Worm (Caenorhabditis elegans) whole organism, L1 larva: ENCODE data around the gene asm-1.
A peak's percentile ranks its signal among the peaks of the same experiment; 100 is the strongest.

Source experiments
- C34B4.2 ChIP-seq: sonication (generic microtip); optimal IDR thresholded peaks from 2 replicates; lab custom pipeline; 2017; ENCODE audit warnings: mild to moderate bottlenecking, missing genetic modification characterization, missing compliant biosample characterization
- aha-1 ChIP-seq: fragments of 150-350 bp; optimal IDR thresholded peaks from 2 replicates; lab custom pipeline; 2014; ENCODE audit warnings: missing biosample characterization, missing genetic modification characterization
- alr-1 ChIP-seq: fragments of 200-800 bp; sonication (Bioruptor generic); optimal IDR thresholded peaks from 2 replicates; lab custom pipeline; 2018; ENCODE audit warnings: borderline replicate concordance, mild to moderate bottlenecking, missing genetic modification characterization, missing compliant biosample characterization
- aly-2 ChIP-seq: fragments of 150-350 bp; optimal IDR thresholded peaks from 2 replicates; lab custom pipeline; 2014; ENCODE audit warnings: missing biosample characterization, missing genetic modification characterization
- blmp-1 ChIP-seq: fragments of 150-350 bp; optimal IDR thresholded peaks from 2 replicates; lab custom pipeline; 2014; ENCODE audit warnings: missing biosample characterization, missing genetic modification characterization
- ceh-63 ChIP-seq: fragments of 200-800 bp; sonication (Bioruptor generic); optimal IDR thresholded peaks from 2 replicates; lab custom pipeline; 2018; ENCODE audit warnings: mild to moderate bottlenecking, missing genetic modification characterization, missing compliant biosample characterization
- ceh-90 ChIP-seq: sonication (generic microtip); optimal IDR thresholded peaks from 2 replicates; lab custom pipeline; 2016; ENCODE audit warnings: missing genetic modification characterization, missing compliant biosample characterization
- ces-1 ChIP-seq: fragments of 150-350 bp; optimal IDR thresholded peaks from 2 replicates; lab custom pipeline; 2014; ENCODE audit warnings: missing biosample characterization, missing genetic modification reagents, missing genetic modification characterization
- dpl-1 ChIP-seq, 3 experiments: fragments of 150-350 bp in 2 of 3; sonication (generic microtip) in 1 of 3; optimal IDR thresholded peaks; 2 replicates each; lab custom pipeline; 2014 to 2017; ENCODE audit warnings: missing biosample characterization in 3 of 3, missing genetic modification characterization in 3 of 3, missing genetic modification reagents in 3 of 3
- dsc-1 ChIP-seq: sonication (generic microtip); optimal IDR thresholded peaks from 2 replicates; lab custom pipeline; 2016; ENCODE audit warnings: mild to moderate bottlenecking, missing genetic modification characterization, missing compliant biosample characterization
- efl-1 ChIP-seq, 4 experiments: fragments of 150-350 bp; optimal IDR thresholded peaks in 3 of 4; peaks in 1 of 4; 1 replicate in 1 of 4; 2 replicates in 3 of 4; lab custom pipeline; 2014; ENCODE audit warnings: missing biosample characterization in 2 of 4, missing genetic modification characterization in 2 of 4, missing genetic modification reagents in 2 of 4
- elt-2 ChIP-seq: sonication (generic microtip); optimal IDR thresholded peaks from 2 replicates; lab custom pipeline; 2016; ENCODE audit warnings: missing genetic modification characterization, mild to moderate bottlenecking, inconsistent platforms, missing compliant biosample characterization, missing genetic modification reagents
- elt-3 ChIP-seq, 6 experiments: fragments of 150-350 bp in 1 of 6; sonication (generic microtip); optimal IDR thresholded peaks; 2 replicates each; lab custom pipeline; 2017 to 2018; ENCODE audit warnings: missing biosample characterization in 6 of 6, missing genetic modification characterization in 6 of 6, inconsistent platforms in 1 of 6
- ets-5 ChIP-seq: fragments of 200-800 bp; sonication (Bioruptor generic); IDR thresholded peaks from 2 replicates; pipeline ENCODE4 v1.3.6; 2022; ENCODE audit warnings: missing genetic modification characterization, missing compliant biosample characterization
- fkh-8 ChIP-seq: sonication (generic microtip); optimal IDR thresholded peaks from 2 replicates; lab custom pipeline; 2016; ENCODE audit warnings: mild to moderate bottlenecking, missing genetic modification characterization, missing compliant biosample characterization
- fos-1 ChIP-seq: fragments of 150-350 bp; optimal IDR thresholded peaks from 2 replicates; lab custom pipeline; 2014; ENCODE audit warnings: missing biosample characterization, missing genetic modification characterization
- grh-1 ChIP-seq: fragments of 200-800 bp; sonication (Bioruptor generic); IDR thresholded peaks from 2 replicates; pipeline ENCODE4 v1.3.6; 2022; ENCODE audit warnings: missing genetic modification reagents, missing genetic modification characterization, missing compliant biosample characterization
- hlh-17 ChIP-seq: fragments of 200-800 bp; sonication (Bioruptor generic); optimal IDR thresholded peaks from 2 replicates; lab custom pipeline; 2018; ENCODE audit warnings: missing genetic modification characterization, mild to moderate bottlenecking, missing compliant biosample characterization, moderate library complexity, borderline replicate concordance
- hlh-4 ChIP-seq: sonication (generic microtip); optimal IDR thresholded peaks from 2 replicates; lab custom pipeline; 2016; ENCODE audit warnings: mild to moderate bottlenecking, missing genetic modification characterization, missing compliant biosample characterization
- irx-1 ChIP-seq: sonication (generic microtip); optimal IDR thresholded peaks from 2 replicates; lab custom pipeline; 2016; ENCODE audit warnings: missing genetic modification characterization, missing compliant biosample characterization
- lin-13 ChIP-seq: fragments of 150-350 bp; optimal IDR thresholded peaks from 2 replicates; lab custom pipeline; 2014; ENCODE audit warnings: missing biosample characterization, missing genetic modification reagents, missing genetic modification characterization
- lin-14 ChIP-seq: fragments of 200-800 bp; sonication (Bioruptor generic); optimal IDR thresholded peaks from 2 replicates; lab custom pipeline; 2018; ENCODE audit warnings: mild to moderate bottlenecking, missing genetic modification characterization, moderate library complexity, missing compliant biosample characterization
- lin-35 ChIP-seq, 2 experiments: fragments of 150-350 bp; optimal IDR thresholded peaks; 2 replicates each; lab custom pipeline; 2014; ENCODE audit warnings: missing biosample characterization in 2 of 2, missing genetic modification characterization in 2 of 2, missing genetic modification reagents in 2 of 2
- lir-3 ChIP-seq: sonication (generic microtip); optimal IDR thresholded peaks from 2 replicates; lab custom pipeline; 2016; ENCODE audit warnings: mild to moderate bottlenecking, missing genetic modification characterization, moderate library complexity, missing compliant biosample characterization; ENCODE audit not compliant: poor library complexity
- lsy-2 ChIP-seq, 2 experiments: fragments of 150-350 bp; optimal IDR thresholded peaks; 2 replicates each; lab custom pipeline; 2014; ENCODE audit warnings: missing biosample characterization in 2 of 2, missing genetic modification characterization in 2 of 2
- mdl-1 ChIP-seq, 2 experiments: fragments of 150-350 bp; optimal IDR thresholded peaks; 2 replicates each; lab custom pipeline; 2014 to 2017; ENCODE audit warnings: missing biosample characterization in 2 of 2, missing genetic modification characterization in 2 of 2, inconsistent platforms in 1 of 2
- mep-1 ChIP-seq: fragments of 150-350 bp; optimal IDR thresholded peaks from 2 replicates; lab custom pipeline; 2014; ENCODE audit warnings: missing biosample characterization, missing genetic modification characterization
- nhr-11 ChIP-seq: fragments of 150-350 bp; optimal IDR thresholded peaks from 2 replicates; lab custom pipeline; 2014; ENCODE audit warnings: missing biosample characterization, missing genetic modification characterization
- nhr-12 ChIP-seq: sonication (generic microtip); optimal IDR thresholded peaks from 2 replicates; lab custom pipeline; 2017; ENCODE audit warnings: missing biosample characterization, missing genetic modification characterization
- nhr-237 ChIP-seq: fragments of 150-350 bp; optimal IDR thresholded peaks from 2 replicates; lab custom pipeline; 2014; ENCODE audit warnings: missing biosample characterization, missing genetic modification characterization
- nhr-47 ChIP-seq: sonication (generic microtip); optimal IDR thresholded peaks from 2 replicates; lab custom pipeline; 2016; ENCODE audit warnings: mild to moderate bottlenecking, missing genetic modification characterization, moderate library complexity, missing compliant biosample characterization
- nhr-71 ChIP-seq: sonication (generic microtip); optimal IDR thresholded peaks from 2 replicates; lab custom pipeline; 2016; ENCODE audit warnings: mild to moderate bottlenecking, missing genetic modification characterization, moderate library complexity, missing compliant biosample characterization
- nhr-84 ChIP-seq: sonication (generic microtip); optimal IDR thresholded peaks from 2 replicates; lab custom pipeline; 2017; ENCODE audit warnings: missing biosample characterization, missing genetic modification characterization
- nhr-85 ChIP-seq: sonication (generic microtip); peaks from one replicate; lab custom pipeline; 2016; ENCODE audit warnings: missing genetic modification characterization, inconsistent platforms, missing compliant biosample characterization
- pag-3 ChIP-seq: sonication (generic microtip); optimal IDR thresholded peaks from 2 replicates; lab custom pipeline; 2017; ENCODE audit warnings: missing genetic modification characterization, mild to moderate bottlenecking, missing compliant biosample characterization, antibody characterized with exemption, borderline replicate concordance; ENCODE audit not compliant: insufficient read depth
- pqm-1 ChIP-seq: sonication (generic microtip); optimal IDR thresholded peaks from 3 replicates; lab custom pipeline; 2017; ENCODE audit warnings: missing biosample characterization, missing genetic modification characterization
- rnt-1 ChIP-seq: sonication (generic microtip); optimal IDR thresholded peaks from 2 replicates; lab custom pipeline; 2016; ENCODE audit warnings: mild to moderate bottlenecking, missing genetic modification characterization, moderate library complexity, missing compliant biosample characterization
- skn-1 ChIP-seq: fragments of 150-350 bp; optimal IDR thresholded peaks from 2 replicates; lab custom pipeline; 2014; ENCODE audit warnings: missing biosample characterization, missing genetic modification characterization
- snpc-4 ChIP-seq: fragments of 150-350 bp; optimal IDR thresholded peaks from 2 replicates; lab custom pipeline; 2014; ENCODE audit warnings: missing biosample characterization, missing genetic modification characterization
- snu-23 ChIP-seq: sonication (generic microtip); optimal IDR thresholded peaks from 2 replicates; lab custom pipeline; 2016; ENCODE audit warnings: missing genetic modification characterization, missing compliant biosample characterization
- sptf-1 ChIP-seq: fragments of 150-350 bp; optimal IDR thresholded peaks from 2 replicates; lab custom pipeline; 2014; ENCODE audit warnings: missing biosample characterization, missing genetic modification characterization
- tbx-2 ChIP-seq: sonication (generic microtip); optimal IDR thresholded peaks from 2 replicates; lab custom pipeline; 2016; ENCODE audit warnings: missing genetic modification characterization, missing compliant biosample characterization
- unc-30 ChIP-seq: sonication (generic microtip); optimal IDR thresholded peaks from 2 replicates; lab custom pipeline; 2017; ENCODE audit warnings: missing biosample characterization, missing genetic modification characterization
- unc-86 ChIP-seq: sonication (generic microtip); optimal IDR thresholded peaks from 2 replicates; lab custom pipeline; 2016; ENCODE audit warnings: missing genetic modification characterization, missing compliant biosample characterization
- unc-98 ChIP-seq: fragments of 200-800 bp; sonication (Bioruptor generic); IDR thresholded peaks from 2 replicates; pipeline ENCODE4 v1.3.6; 2022; ENCODE audit warnings: missing genetic modification characterization, missing compliant biosample characterization
- vab-15 ChIP-seq: sonication (generic microtip); optimal IDR thresholded peaks from 2 replicates; lab custom pipeline; 2017; ENCODE audit warnings: missing genotype, mild to moderate bottlenecking, missing genetic modification characterization, missing compliant biosample characterization
- xbp-1 ChIP-seq: sonication (generic microtip); optimal IDR thresholded peaks from 2 replicates; lab custom pipeline; 2016; ENCODE audit warnings: missing genetic modification characterization, missing compliant biosample characterization
- ztf-11 ChIP-seq, 2 experiments: sonication (generic microtip); optimal IDR thresholded peaks; 2 replicates each; lab custom pipeline; 2016 to 2017; ENCODE audit warnings: missing genetic modification characterization in 2 of 2, missing biosample characterization in 1 of 2, missing compliant biosample characterization in 1 of 2
- ztf-4 ChIP-seq: fragments of 150-350 bp; optimal IDR thresholded peaks from 2 replicates; lab custom pipeline; 2014; ENCODE audit warnings: missing biosample characterization, missing genetic modification characterization

asm-1 gene

DNA sequence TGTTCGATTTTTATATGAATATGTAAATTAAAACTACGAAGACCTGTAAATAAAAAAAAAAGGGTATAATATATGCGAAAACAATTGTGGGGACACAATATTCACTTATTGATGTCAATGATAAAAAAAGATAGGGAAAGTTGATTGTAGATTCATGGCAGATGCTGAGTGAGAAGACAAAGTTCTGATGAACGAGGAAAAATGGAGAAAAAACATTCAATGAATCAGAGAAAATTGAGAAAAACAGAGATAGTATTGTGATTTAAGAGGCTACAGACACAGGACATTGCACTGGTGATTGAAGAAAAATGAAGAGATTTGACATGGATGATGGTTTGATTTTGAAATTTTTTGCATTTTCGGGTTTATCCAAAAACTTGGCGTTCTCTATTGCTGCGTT, 1.2 kb upstream of the asm-1 start:
- TF ChIP-seq nhr-12 (no peak), pag-3 (peak; percentile 67), lsy-2 (tag; optimal IDR thresholded peaks at IDR 0.05; lab: Kevin White, UChicago) (peak; percentile 4 to 28), dpl-1 (GFP tag; optimal IDR thresholded peaks at IDR 0.05; lab: Kevin White, UChicago) (peak in 2 of 3 experiments; percentile 5 to 21), aha-1 (no peak), lin-14 (GFP tag; lab: Kevin White, UChicago) (peak; percentile 35), elt-3 (tag; optimal IDR thresholded peaks at IDR 0.05; lab: Kevin White, UChicago) (peak in 2 of 6 experiments; percentile 3 to 49), nhr-85 (tag; lab: Kevin White, UChicago) (peak; percentile 37), efl-1 (optimal IDR thresholded peaks at IDR 0.05; lab: Kevin White, UChicago) (no peak), efl-1 (GFP tag; optimal IDR thresholded peaks at IDR 0.05 in 1 of 2; lab: Kevin White, UChicago) (peak; percentile 13 to 84), rnt-1 (tag; lab: Kevin White, UChicago) (peak; percentile 7), nhr-71 (tag; lab: Kevin White, UChicago) (peak; percentile 2), blmp-1 (peak; percentile 83), dsc-1 (tag; lab: Kevin White, UChicago) (no peak), snu-23 (GFP tag; lab: Kevin White, UChicago) (peak; percentile 22), lir-3 (peak; percentile 11), ces-1 (GFP tag; lab: Kevin White, UChicago) (no peak)

DNA sequence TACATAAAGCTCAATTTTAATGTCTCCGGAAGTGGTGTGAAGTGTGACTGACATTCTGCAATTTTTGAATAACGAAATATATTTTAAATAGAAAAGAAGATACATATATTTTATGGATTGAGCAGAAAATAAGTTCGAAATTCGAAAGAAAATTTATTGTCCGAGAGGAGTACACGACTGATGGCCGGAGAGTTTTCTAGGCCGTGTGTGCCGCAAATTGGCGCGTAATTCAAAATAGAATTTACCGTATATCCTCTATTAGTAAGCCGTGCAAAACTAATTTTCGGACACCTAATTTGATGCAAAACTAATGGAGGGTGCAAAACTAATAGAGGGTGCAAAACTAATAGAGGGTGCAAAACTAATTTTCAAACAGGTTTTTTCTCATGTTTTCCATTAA, 3.4 kb downstream of the asm-1 start, which contains the start of gene cyn-10:
Gene cyn-10, minus strand, starts transcription at position 57 of the 400 bp plus-strand sequence.
- TF ChIP-seq ceh-90 (peak; percentile 99), nhr-84 (tag; lab: Kevin White, UChicago) (no peak), C34B4.2 (tag; lab: Kevin White, UChicago) (peak; percentile 13), hlh-4 (tag; lab: Kevin White, UChicago) (peak; percentile 91), lin-14 (GFP tag; lab: Kevin White, UChicago) (peak; percentile 81), mdl-1 (tag; optimal IDR thresholded peaks at IDR 0.05; lab: Kevin White, UChicago) (peak in 1 of 2 experiments; percentile 29), alr-1 (tag; lab: Kevin White, UChicago) (no peak), skn-1 (peak; percentile 58), grh-1 (GFP tag; lab: Robert Waterston, UW) (peak; percentile 84), mep-1 (peak; percentile 66), nhr-237 (no peak), fos-1 (tag; lab: Kevin White, UChicago) (no peak), ceh-63 (peak; percentile 79), nhr-47 (tag; lab: Kevin White, UChicago) (peak; percentile 96), unc-30 (tag; lab: Kevin White, UChicago) (no peak), vab-15 (tag; lab: Kevin White, UChicago) (peak; percentile 72), fkh-8 (tag; lab: Kevin White, UChicago) (peak; percentile 77), unc-98 (peak; percentile 97), ztf-11 (tag; optimal IDR thresholded peaks at IDR 0.05; lab: Kevin White, UChicago) (peak in 1 of 2 experiments; percentile 99), xbp-1 (peak; percentile 92), lin-13 (GFP tag; lab: Kevin White, UChicago) (peak; percentile 31), snpc-4 (tag; lab: Kevin White, UChicago) (peak; percentile 44), unc-86 (tag; lab: Kevin White, UChicago) (peak; percentile 84), lin-35 (GFP tag; optimal IDR thresholded peaks at IDR 0.05; lab: Kevin White, UChicago) (peak; percentile 96 to 97), rnt-1 (tag; lab: Kevin White, UChicago) (peak; percentile 99), pag-3 (no peak), irx-1 (tag; lab: Kevin White, UChicago) (peak; percentile 98), ets-5 (no peak), pqm-1 (tag; lab: Kevin White, UChicago) (no peak), tbx-2 (tag; lab: Kevin White, UChicago) (peak; percentile 94), aly-2 (tag; lab: Kevin White, UChicago) (no peak), nhr-11 (tag; lab: Kevin White, UChicago) (peak; percentile 13), lir-3 (peak; percentile 97), ztf-4 (tag; lab: Kevin White, UChicago) (peak; percentile 66), snu-23 (GFP tag; lab: Kevin White, UChicago) (peak; percentile 89), elt-2 (tag; lab: Kevin White, UChicago) (peak; percentile 82), hlh-17 (GFP tag; lab: Kevin White, UChicago) (peak; percentile 87), sptf-1 (no peak), efl-1 (optimal IDR thresholded peaks at IDR 0.05; lab: Kevin White, UChicago) (peak; percentile 97 to 98), efl-1 (GFP tag; optimal IDR thresholded peaks at IDR 0.05 in 1 of 2; lab: Kevin White, UChicago) (peak; percentile 97 to 100), dsc-1 (tag; lab: Kevin White, UChicago) (peak; percentile 97)
